Fruit fly (Drosophila melanogaster): ENCODE measurements around the gene jigr1.

Gene jigr1

dm6 chr3R:25630541-25630940, 7.1 kb upstream of the jigr1 start:
- TF ChIP-seq CrebA (GFP tag; optimal IDR thresholded peaks at IDR 0.05; ENCODE audit: borderline replicate concordance) (no peak), woc (GFP tag; optimal IDR thresholded peaks at IDR 0.05) (no peak), Rel (GFP tag; optimal IDR thresholded peaks at IDR 0.05) (no peak), Rel (tag; optimal IDR thresholded peaks at IDR 0.05) (no peak), HLH106 (tag; optimal IDR thresholded peaks at IDR 0.05) (no peak), Mio (GFP tag; optimal IDR thresholded peaks at IDR 0.05) (no peak), GATAd (GFP tag; optimal IDR thresholded peaks at IDR 0.05) (no peak), jim (GFP tag; optimal IDR thresholded peaks at IDR 0.05) (no peak), Dfd (GFP tag; optimal IDR thresholded peaks at IDR 0.05) (no peak), Dif (GFP tag; optimal IDR thresholded peaks at IDR 0.05; ENCODE audit: partially characterized antibody) (no peak), Hr78 (GFP tag; optimal IDR thresholded peaks at IDR 0.05) (no peak), N (GFP tag; optimal IDR thresholded peaks at IDR 0.05) (no peak), Sp1 (GFP tag; optimal IDR thresholded peaks at IDR 0.05) (no peak), h (GFP tag; optimal IDR thresholded peaks at IDR 0.05) (no peak), brk (GFP tag; optimal IDR thresholded peaks at IDR 0.05) (no peak)

dm6 chr3R:25631079-25631478, 6.6 kb upstream of the jigr1 start:
- no peak for TF ChIP-seq GATAd (GFP tag; optimal IDR thresholded peaks at IDR 0.05)
- TF ChIP-seq Myc (optimal IDR thresholded peaks at IDR 0.05) = no peak
- no peak for TF ChIP-seq Abd-B (GFP tag; optimal IDR thresholded peaks at IDR 0.05)
- peak; percentile 59 for TF ChIP-seq fru (GFP tag; optimal IDR thresholded peaks at IDR 0.05)
- TF ChIP-seq N (GFP tag; optimal IDR thresholded peaks at IDR 0.05) = no peak
- no peak for TF ChIP-seq lola (GFP tag; optimal IDR thresholded peaks at IDR 0.05)
- no peak for TF ChIP-seq Hr78 (GFP tag; optimal IDR thresholded peaks at IDR 0.05)
- TF ChIP-seq foxo (GFP tag; optimal IDR thresholded peaks at IDR 0.05) = peak in 1 of 2 experiments; percentile 65
- no peak for TF ChIP-seq tai (GFP tag; optimal IDR thresholded peaks at IDR 0.05)
- TF ChIP-seq usp (GFP tag; optimal IDR thresholded peaks at IDR 0.05) = no peak
- peak; percentile 56 for TF ChIP-seq HLH106 (tag; optimal IDR thresholded peaks at IDR 0.05)
- TF ChIP-seq pan (optimal IDR thresholded peaks at IDR 0.05) = no peak
- no peak for TF ChIP-seq dl (GFP tag; optimal IDR thresholded peaks at IDR 0.05; ENCODE audit: insufficient read depth in 1 of 2, partially characterized antibody in 2 of 2)
- TF ChIP-seq OdsH (GFP tag; optimal IDR thresholded peaks at IDR 0.05) = peak; percentile 39
- TF ChIP-seq rgr (GFP tag; optimal IDR thresholded peaks at IDR 0.05) = peak; percentile 56
- TF ChIP-seq Hnf4 (GFP tag; optimal IDR thresholded peaks at IDR 0.05) = peak; percentile 17
- TF ChIP-seq h (GFP tag; optimal IDR thresholded peaks at IDR 0.05) = peak; percentile 68
- TF ChIP-seq CG32264 (GFP tag; optimal IDR thresholded peaks at IDR 0.05) = no peak
- TF ChIP-seq br (GFP tag; optimal IDR thresholded peaks at IDR 0.05) = peak; percentile 52
- TF ChIP-seq Dif (GFP tag; optimal IDR thresholded peaks at IDR 0.05; ENCODE audit: partially characterized antibody) = no peak
- TF ChIP-seq ey (GFP tag; optimal IDR thresholded peaks at IDR 0.05) = peak; percentile 54
- no peak for TF ChIP-seq Mio (GFP tag; optimal IDR thresholded peaks at IDR 0.05)
- TF ChIP-seq jim (GFP tag; optimal IDR thresholded peaks at IDR 0.05) = no peak
- no peak for TF ChIP-seq dsf (GFP tag; optimal IDR thresholded peaks at IDR 0.05; ENCODE audit: borderline replicate concordance)
- TF ChIP-seq Vsx2 (GFP tag; optimal IDR thresholded peaks at IDR 0.05; ENCODE audit: partially characterized antibody) = no peak
- no peak for TF ChIP-seq Dfd (GFP tag; optimal IDR thresholded peaks at IDR 0.05)
- no peak for TF ChIP-seq CrebA (GFP tag; optimal IDR thresholded peaks at IDR 0.05; ENCODE audit: borderline replicate concordance)
- no peak for TF ChIP-seq brk (GFP tag; optimal IDR thresholded peaks at IDR 0.05)
- TF ChIP-seq Rel (GFP tag; optimal IDR thresholded peaks at IDR 0.05) = no peak
- TF ChIP-seq Rel (tag; optimal IDR thresholded peaks at IDR 0.05) = no peak
- TF ChIP-seq Hr83 (GFP tag; optimal IDR thresholded peaks at IDR 0.05; ENCODE audit: poor library complexity, severe bottlenecking) = no peak
- TF ChIP-seq woc (GFP tag; optimal IDR thresholded peaks at IDR 0.05) = peak; percentile 23
- peak; percentile 47 for TF ChIP-seq Sp1 (GFP tag; optimal IDR thresholded peaks at IDR 0.05)
- no peak for TF ChIP-seq CG9705 (GFP tag; optimal IDR thresholded peaks at IDR 0.05)
- TF ChIP-seq dmrt93B (GFP tag; optimal IDR thresholded peaks at IDR 0.05) = peak; percentile 23
- no peak for TF ChIP-seq sage (GFP tag; optimal IDR thresholded peaks at IDR 0.05)
- peak; percentile 11 for TF ChIP-seq psq (GFP tag; optimal IDR thresholded peaks at IDR 0.05)
- no peak for TF ChIP-seq Jra (GFP tag; optimal IDR thresholded peaks at IDR 0.05)
- peak; percentile 51 for TF ChIP-seq sv (GFP tag; optimal IDR thresholded peaks at IDR 0.05)
